Worm (Caenorhabditis elegans) whole organism, L4 larva: Measurements from ENCODE around the gene C18H9.5.

Source experiments
- F44E2.7 ChIP-seq: fragments of 200-800 bp; sonication (Bioruptor generic); IDR thresholded peaks from 2 replicates; pipeline ENCODE4 v2.1.2; 2022; ENCODE audit warnings: missing genetic modification characterization, missing compliant biosample characterization
- F49E8.2 ChIP-seq: sonication (generic microtip); optimal IDR thresholded peaks from 2 replicates; lab custom pipeline; 2016; ENCODE audit warnings: missing compliant biosample characterization, mild to moderate bottlenecking, missing genetic modification characterization, borderline replicate concordance
- Y105C5A.15 ChIP-seq: fragments of 200-800 bp; sonication (Bioruptor generic); IDR thresholded peaks from 2 replicates; pipeline ENCODE4 v1.3.6; 2022; ENCODE audit warnings: missing genetic modification characterization, missing compliant biosample characterization
- ZK546.5 ChIP-seq, 2 experiments: sonication (generic microtip); optimal IDR thresholded peaks; 2 replicates each; lab custom pipeline; 2017; ENCODE audit warnings: missing biosample characterization in 2 of 2, missing genetic modification characterization in 2 of 2
- aha-1 ChIP-seq: fragments of 150-350 bp; peaks from one replicate; lab custom pipeline; 2014; ENCODE audit warnings: missing biosample characterization, missing genetic modification characterization
- ama-1 ChIP-seq: fragments of 150-350 bp; optimal IDR thresholded peaks from 2 replicates; lab custom pipeline; 2014; ENCODE audit warnings: inconsistent platforms, mixed read lengths
- ceh-28 ChIP-seq: fragments of 150-350 bp; optimal IDR thresholded peaks from 2 replicates; lab custom pipeline; 2014; ENCODE audit warnings: missing biosample characterization, missing genetic modification reagents, missing genetic modification characterization
- ceh-44 ChIP-seq: fragments of 200-800 bp; sonication (Bioruptor generic); IDR thresholded peaks from 2 replicates; pipeline ENCODE4 v1.3.6; 2022; ENCODE audit warnings: missing genetic modification reagents, missing genetic modification characterization, missing compliant biosample characterization
- ctbp-1 ChIP-seq: fragments of 200-800 bp; sonication (Bioruptor generic); IDR thresholded peaks from 2 replicates; pipeline ENCODE4 v1.3.6; 2022; ENCODE audit warnings: missing genetic modification reagents, missing genetic modification characterization, missing compliant biosample characterization
- daf-19 ChIP-seq: fragments of 200-800 bp; sonication (Bioruptor generic); conservative IDR thresholded peaks from 2 replicates; pipeline ENCODE4 v1.3.6; 2022; ENCODE audit warnings: missing genetic modification characterization, missing compliant biosample characterization
- dmd-6 ChIP-seq: fragments of 200-800 bp; sonication (Bioruptor generic); IDR thresholded peaks from 2 replicates; pipeline ENCODE4 v1.3.6; 2022; ENCODE audit warnings: missing genetic modification reagents, missing genetic modification characterization, missing compliant biosample characterization
- duxl-1 ChIP-seq: sonication (generic microtip); optimal IDR thresholded peaks from 2 replicates; lab custom pipeline; 2016; ENCODE audit warnings: mild to moderate bottlenecking, missing genetic modification characterization, moderate library complexity, missing compliant biosample characterization; ENCODE audit not compliant: poor library complexity
- hif-1 ChIP-seq, 2 experiments: sonication (generic microtip); optimal IDR thresholded peaks; 2 replicates each; lab custom pipeline; 2016 to 2017; ENCODE audit warnings: missing compliant biosample characterization in 2 of 2, missing genetic modification characterization in 2 of 2, missing genetic modification reagents in 2 of 2, missing genotype in 2 of 2, mild to moderate bottlenecking in 1 of 2
- hlh-30 ChIP-seq: sonication (generic microtip); optimal IDR thresholded peaks from 2 replicates; lab custom pipeline; 2017; ENCODE audit warnings: antibody characterized with exemption, mild to moderate bottlenecking, missing genetic modification characterization, missing compliant biosample characterization; ENCODE audit not compliant: insufficient read depth
- lin-13 ChIP-seq: fragments of 150-350 bp; optimal IDR thresholded peaks from 2 replicates; lab custom pipeline; 2014; ENCODE audit warnings: missing biosample characterization, missing genetic modification reagents, missing genetic modification characterization
- lin-15B ChIP-seq: fragments of 150-350 bp; sonication (generic microtip); optimal IDR thresholded peaks from 3 replicates; lab custom pipeline; 2014; ENCODE audit warnings: missing biosample characterization, missing genetic modification characterization
- lin-29 ChIP-seq: fragments of 200-800 bp; sonication (Bioruptor generic); IDR thresholded peaks from 2 replicates; pipeline ENCODE4 v1.3.6; 2022; ENCODE audit warnings: missing genetic modification reagents, missing genetic modification characterization, missing compliant biosample characterization
- lir-3 ChIP-seq: sonication (generic microtip); optimal IDR thresholded peaks from 2 replicates; lab custom pipeline; 2016; ENCODE audit warnings: mild to moderate bottlenecking, missing genetic modification characterization, missing compliant biosample characterization
- lsy-2 ChIP-seq, 2 experiments: fragments of 150-350 bp in 1 of 2; sonication (generic microtip) in 1 of 2; optimal IDR thresholded peaks; 2 replicates each; lab custom pipeline; 2014 to 2017; ENCODE audit warnings: missing biosample characterization in 2 of 2, missing genetic modification characterization in 2 of 2
- mdl-1 ChIP-seq, 2 experiments: fragments of 150-350 bp in 1 of 2; sonication (generic microtip) in 1 of 2; optimal IDR thresholded peaks; 2 replicates each; lab custom pipeline; 2014 to 2017; ENCODE audit warnings: missing biosample characterization in 2 of 2, missing genetic modification characterization in 2 of 2
- mes-2 ChIP-seq: sonication (generic microtip); optimal IDR thresholded peaks from 2 replicates; lab custom pipeline; 2016; ENCODE audit warnings: missing genotype, mild to moderate bottlenecking, missing genetic modification characterization, missing compliant biosample characterization; ENCODE audit not compliant: poor library complexity, severe bottlenecking
- mxl-2 ChIP-seq: fragments of 200-800 bp; sonication (Bioruptor generic); conservative IDR thresholded peaks from 2 replicates; pipeline ENCODE4 v1.3.6; 2022; ENCODE audit warnings: missing genetic modification reagents, missing genetic modification characterization, missing compliant biosample characterization
- nhr-10 ChIP-seq: fragments of 150-350 bp; optimal IDR thresholded peaks from 2 replicates; lab custom pipeline; 2014; ENCODE audit warnings: missing biosample characterization, missing genetic modification characterization
- nhr-11 ChIP-seq: fragments of 150-350 bp; optimal IDR thresholded peaks from 2 replicates; lab custom pipeline; 2014; ENCODE audit warnings: missing biosample characterization, missing genetic modification characterization
- nhr-28 ChIP-seq: fragments of 150-350 bp; optimal IDR thresholded peaks from 2 replicates; lab custom pipeline; 2014; ENCODE audit warnings: missing biosample characterization, missing genetic modification characterization
- nhr-77 ChIP-seq: fragments of 150-350 bp; optimal IDR thresholded peaks from 2 replicates; lab custom pipeline; 2014; ENCODE audit warnings: missing biosample characterization, missing genetic modification characterization
- pha-4 ChIP-seq, 2 experiments: fragments of 150-350 bp in 1 of 2; fragments of 200-800 bp in 1 of 2; sonication (Bioruptor generic) in 1 of 2; IDR thresholded peaks in 1 of 2; optimal IDR thresholded peaks in 1 of 2; 2 replicates each; pipeline versions ENCODE4 v1.3.6 to Lab custom; 2014 to 2022; ENCODE audit warnings: missing genetic modification characterization in 2 of 2, missing genetic modification reagents in 2 of 2, missing biosample characterization in 1 of 2, missing compliant biosample characterization in 1 of 2
- pqm-1 ChIP-seq: sonication (generic microtip); optimal IDR thresholded peaks from 2 replicates; lab custom pipeline; 2017; ENCODE audit warnings: missing biosample characterization, missing genetic modification characterization
- saeg-2 ChIP-seq: fragments of 200-800 bp; sonication (Bioruptor generic); IDR thresholded peaks from 2 replicates; pipeline ENCODE4 v1.3.6; 2022; ENCODE audit warnings: missing genetic modification reagents, missing genetic modification characterization, missing compliant biosample characterization
- sdz-12 ChIP-seq: fragments of 200-800 bp; sonication (Bioruptor generic); optimal IDR thresholded peaks from 2 replicates; lab custom pipeline; 2018; ENCODE audit warnings: mild to moderate bottlenecking, missing genetic modification characterization, missing compliant biosample characterization
- snpc-4 ChIP-seq: fragments of 150-350 bp; optimal IDR thresholded peaks from 2 replicates; lab custom pipeline; 2014; ENCODE audit warnings: missing biosample characterization, missing genetic modification characterization
- spr-3 ChIP-seq: fragments of 200-800 bp; sonication (Bioruptor generic); optimal IDR thresholded peaks from 2 replicates; lab custom pipeline; 2018; ENCODE audit warnings: mild to moderate bottlenecking, missing genetic modification characterization, missing compliant biosample characterization
- tag-97 ChIP-seq: fragments of 200-800 bp; sonication (Bioruptor generic); IDR thresholded peaks from 2 replicates; pipeline ENCODE4 v1.3.6; 2022; ENCODE audit warnings: missing genetic modification characterization, missing compliant biosample characterization
- tra-1 ChIP-seq: fragments of 200-800 bp; sonication (Bioruptor generic); IDR thresholded peaks from 2 replicates; pipeline ENCODE4 v1.3.6; 2022; ENCODE audit warnings: missing genetic modification reagents, missing genetic modification characterization, missing compliant biosample characterization
- unc-62 ChIP-seq, 3 experiments: fragments of 150-350 bp in 1 of 3; sonication (generic microtip); optimal IDR thresholded peaks in 2 of 3; peaks in 1 of 3; 1 replicate in 1 of 3; 2 replicates in 2 of 3; lab custom pipeline; 2014 to 2017; ENCODE audit warnings: missing biosample characterization in 3 of 3, missing genetic modification characterization in 3 of 3, missing genetic modification reagents in 3 of 3, missing genotype in 1 of 3
- zag-1 ChIP-seq: fragments of 150-350 bp; optimal IDR thresholded peaks from 2 replicates; lab custom pipeline; 2014; ENCODE audit warnings: missing biosample characterization, missing genetic modification characterization
- zfp-3 ChIP-seq: fragments of 200-800 bp; sonication (Bioruptor generic); conservative IDR thresholded peaks from 2 replicates; pipeline ENCODE4 v1.3.6; 2022; ENCODE audit warnings: missing genetic modification reagents, missing genetic modification characterization, missing compliant biosample characterization

C18H9.5 gene

ce11 chrII:6695388-6695787 lies at the start of gene C18H9.5:
TSS of gene C18H9.5 (minus strand) at chrII:6695566.
- no peak for TF ChIP-seq mxl-2 (GFP tag; lab: Robert Waterston, UW)
- no peak for TF ChIP-seq spr-3 (GFP tag; lab: Kevin White, UChicago)
- TF ChIP-seq nhr-11 (tag; lab: Kevin White, UChicago) = no peak
- TF ChIP-seq nhr-10 (tag; lab: Kevin White, UChicago) = no peak
- no peak for TF ChIP-seq lin-15B (tag; lab: Kevin White, UChicago)
- TF ChIP-seq aha-1 (tag; lab: Kevin White, UChicago) = no peak
- no peak for TF ChIP-seq lin-29 (GFP tag; lab: Robert Waterston, UW)
- TF ChIP-seq zfp-3 (GFP tag; lab: Robert Waterston, UW) = no peak
- TF ChIP-seq ctbp-1 = no peak
- no peak for TF ChIP-seq ceh-44 (GFP tag; lab: Robert Waterston, UW)
- TF ChIP-seq hlh-30 = peak; percentile 52
- peak in 1 of 2 experiments; percentile 6 for TF ChIP-seq unc-62 (GFP tag; optimal IDR thresholded peaks at IDR 0.05 in 1 of 2; lab: Kevin White, UChicago)
- TF ChIP-seq unc-62 (tag; optimal IDR thresholded peaks at IDR 0.05; lab: Kevin White, UChicago) = no peak
- TF ChIP-seq tra-1 (GFP tag; lab: Robert Waterston, UW) = no peak
- no peak for TF ChIP-seq snpc-4 (tag; lab: Kevin White, UChicago)
- no peak for TF ChIP-seq Y105C5A.15 (GFP tag; lab: Robert Waterston, UW)
- no peak for TF ChIP-seq mes-2 (tag; lab: Kevin White, UChicago)
- TF ChIP-seq mdl-1 (tag; optimal IDR thresholded peaks at IDR 0.05; lab: Kevin White, UChicago) = no peak
- TF ChIP-seq F49E8.2 (tag; lab: Kevin White, UChicago) = no peak
- no peak for TF ChIP-seq lsy-2 (tag; optimal IDR thresholded peaks at IDR 0.05; lab: Kevin White, UChicago)
- no peak for TF ChIP-seq daf-19 (GFP tag; lab: Robert Waterston, UW)
- 0 out of 2 replicates have a peak, but pooled peaks have one; percentile 8 for TF ChIP-seq dmd-6 (GFP tag; lab: Robert Waterston, UW)

- TF ChIP-seq pha-4 (GFP tag; IDR thresholded peaks at IDR 0.05; lab: Robert Waterston, UW) (no peak), pha-4 (tag; optimal IDR thresholded peaks at IDR 0.05; lab: Kevin White, UChicago) (no peak), ama-1 (lab: Kevin White, UChicago) (no peak), mdl-1 (tag; optimal IDR thresholded peaks at IDR 0.05; lab: Kevin White, UChicago) (no peak), F44E2.7 (GFP tag; lab: Robert Waterston, UW) (no peak), hif-1 (tag; optimal IDR thresholded peaks at IDR 0.05; lab: Kevin White, UChicago) (no peak), saeg-2 (GFP tag; lab: Robert Waterston, UW) (no peak), mxl-2 (GFP tag; lab: Robert Waterston, UW) (no peak), ceh-44 (GFP tag; lab: Robert Waterston, UW) (no peak), nhr-77 (tag; lab: Kevin White, UChicago) (no peak), lin-29 (GFP tag; lab: Robert Waterston, UW) (no peak), nhr-28 (tag; lab: Kevin White, UChicago) (no peak), tag-97 (GFP tag; lab: Robert Waterston, UW) (no peak)
- TF ChIP-seq, all 104 proteins: peak for 0
These were observed 49.3 kb upstream of the C18H9.5 start, which contains the start of gene ins-15 for ce11 chrII:6744648-6745047. TSS of gene ins-15 (minus strand) at chrII:6744748.

DNA sequence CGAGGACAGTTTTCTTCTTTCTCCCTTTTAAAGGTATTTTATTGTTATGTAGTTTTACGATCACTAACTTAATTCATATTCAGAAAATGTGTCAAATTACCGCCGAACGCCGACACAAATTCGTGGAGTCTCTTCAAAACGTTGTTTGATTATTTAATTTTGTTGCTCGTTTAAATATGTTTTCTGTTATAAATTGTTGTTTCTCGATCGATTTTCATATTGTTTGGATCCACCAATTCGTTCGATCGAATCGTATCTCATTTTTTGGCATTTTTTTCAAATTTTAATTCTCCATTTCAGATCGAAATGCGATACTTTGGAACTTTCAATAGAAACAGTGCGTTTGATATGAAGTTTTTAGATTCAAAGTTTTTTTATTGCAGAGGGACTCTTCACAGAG lies 47.2 kb upstream of the C18H9.5 start, which contains the start of gene F41G3.6:
Gene F41G3.6, plus strand, starts transcription at position 301 of the 400 bp plus-strand sequence.
- TF ChIP-seq ceh-44 (GFP tag; lab: Robert Waterston, UW) (no peak), aha-1 (tag; lab: Kevin White, UChicago) (no peak), hlh-30 (no peak), lin-13 (no peak), ZK546.5 (tag; optimal IDR thresholded peaks at IDR 0.05; lab: Kevin White, UChicago) (no peak), duxl-1 (tag; lab: Kevin White, UChicago) (no peak), snpc-4 (tag; lab: Kevin White, UChicago) (no peak), ceh-28 (tag; lab: Kevin White, UChicago) (no peak), pqm-1 (tag; lab: Kevin White, UChicago) (no peak), sdz-12 (GFP tag; lab: Kevin White, UChicago) (no peak), zag-1 (tag; lab: Kevin White, UChicago) (no peak), lir-3 (tag; lab: Kevin White, UChicago) (no peak)
